Fruit fly (Drosophila melanogaster) whole organism, embryonic: Measurements from ENCODE around the gene Sqor.

Experiments used
- Adf1 ChIP-seq: fragments of 200-800 bp; sonication (Bioruptor generic); IDR thresholded peaks from 2 replicates; pipeline ENCODE4 v1.3.6; 2022; ENCODE audit warnings: missing biosample characterization, missing genetic modification characterization
- Aef1 ChIP-seq: fragments of 200-800 bp; sonication (Bioruptor generic); IDR thresholded peaks from 3 replicates; pipeline ENCODE4 v1.3.6; 2022; ENCODE audit warnings: missing biosample characterization, missing genetic modification characterization
- CG10147 ChIP-seq: fragments of 200-800 bp; sonication (Bioruptor generic); optimal IDR thresholded peaks from 2 replicates; lab custom pipeline; 2019; ENCODE audit warnings: missing biosample characterization, mild to moderate bottlenecking, missing genetic modification characterization, moderate library complexity
- CG10267 ChIP-seq: fragments of 200-800 bp; sonication (Bioruptor generic); optimal IDR thresholded peaks from 2 replicates; lab custom pipeline; 2018; ENCODE audit warnings: missing biosample characterization, mild to moderate bottlenecking, missing genetic modification characterization, moderate library complexity
- CG10979 ChIP-seq: fragments of 200-800 bp; sonication (Bioruptor generic); optimal IDR thresholded peaks from 2 replicates; lab custom pipeline; 2018; ENCODE audit warnings: missing biosample characterization, mild to moderate bottlenecking, missing genetic modification characterization, moderate library complexity
- CG13624 ChIP-seq: fragments of 200-800 bp; sonication (Bioruptor generic); optimal IDR thresholded peaks from 2 replicates; lab custom pipeline; 2016; ENCODE audit warnings: missing biosample characterization, missing genetic modification characterization
- CG15601 ChIP-seq: fragments of 200-800 bp; sonication (Bioruptor generic); optimal IDR thresholded peaks from 3 replicates; lab custom pipeline; 2019; ENCODE audit warnings: missing biosample characterization, mild to moderate bottlenecking, missing genetic modification characterization, moderate library complexity
- CG15696 ChIP-seq: fragments of 200-800 bp; sonication (Bioruptor generic); optimal IDR thresholded peaks from 2 replicates; lab custom pipeline; 2019; ENCODE audit warnings: missing biosample characterization, mild to moderate bottlenecking, missing genetic modification characterization, moderate library complexity
- CG1603 ChIP-seq: fragments of 200-800 bp; sonication (Bioruptor generic); optimal IDR thresholded peaks from 2 replicates; lab custom pipeline; 2019; ENCODE audit warnings: missing biosample characterization, mild to moderate bottlenecking, missing genetic modification characterization, moderate library complexity
- CG16863 ChIP-seq: fragments of 200-800 bp; sonication (Bioruptor generic); optimal IDR thresholded peaks from 3 replicates; lab custom pipeline; 2016; ENCODE audit warnings: missing biosample characterization, missing genetic modification characterization
- CG17802 ChIP-seq: fragments of 200-800 bp; sonication (Bioruptor generic); optimal IDR thresholded peaks from 2 replicates; lab custom pipeline; 2018; ENCODE audit warnings: missing biosample characterization, mild to moderate bottlenecking, missing genetic modification characterization, moderate library complexity
- CG18011 ChIP-seq: fragments of 200-800 bp; sonication (Bioruptor generic); optimal IDR thresholded peaks from 2 replicates; lab custom pipeline; 2017; ENCODE audit warnings: missing biosample characterization, missing genetic modification characterization, mild to moderate bottlenecking, moderate library complexity, missing genotype
- CG1832 ChIP-seq: fragments of 200-800 bp; sonication (Bioruptor generic); optimal IDR thresholded peaks from 2 replicates; lab custom pipeline; 2017; ENCODE audit warnings: missing biosample characterization, mild to moderate bottlenecking, missing genetic modification characterization, inconsistent platforms
- CG3065 ChIP-seq: fragments of 200-800 bp; sonication (Bioruptor generic); optimal IDR thresholded peaks from 2 replicates; lab custom pipeline; 2016; ENCODE audit warnings: missing biosample characterization, missing genetic modification characterization
- CG31388 ChIP-seq: fragments of 200-800 bp; sonication (Bioruptor generic); optimal IDR thresholded peaks from 2 replicates; lab custom pipeline; 2016; ENCODE audit warnings: missing biosample characterization, missing genetic modification characterization
- CG3847 ChIP-seq: fragments of 200-800 bp; sonication (Bioruptor generic); IDR thresholded peaks from 2 replicates; pipeline ENCODE4 v1.3.6; 2022; ENCODE audit warnings: missing biosample characterization, missing genetic modification characterization
- CG4404 ChIP-seq: fragments of 200-800 bp; sonication (Bioruptor generic); IDR thresholded peaks from 2 replicates; pipeline ENCODE4 v1.3.6; 2022; ENCODE audit warnings: missing biosample characterization, missing genetic modification characterization
- CG7786 ChIP-seq: fragments of 200-800 bp; sonication (Bioruptor generic); optimal IDR thresholded peaks from 2 replicates; lab custom pipeline; 2016; ENCODE audit warnings: missing biosample characterization, missing genetic modification characterization
- CG8388 ChIP-seq: fragments of 200-800 bp; sonication (Bioruptor generic); optimal IDR thresholded peaks from 2 replicates; lab custom pipeline; 2019; ENCODE audit warnings: missing biosample characterization, mild to moderate bottlenecking, missing genetic modification characterization, moderate library complexity
- CG9727 ChIP-seq: fragments of 200-800 bp; sonication (Bioruptor generic); optimal IDR thresholded peaks from 3 replicates; lab custom pipeline; 2017; ENCODE audit warnings: missing biosample characterization, mild to moderate bottlenecking, missing genetic modification characterization
- CG9797 ChIP-seq: fragments of 200-800 bp; sonication (Bioruptor generic); optimal IDR thresholded peaks from 3 replicates; lab custom pipeline; 2018; ENCODE audit warnings: missing biosample characterization, mild to moderate bottlenecking, missing genetic modification characterization
- CkIIα-i1 ChIP-seq: fragments of 200-800 bp; sonication (Bioruptor generic); IDR thresholded peaks from 2 replicates; pipeline ENCODE4 v1.3.6; 2022; ENCODE audit warnings: missing biosample characterization, missing genetic modification characterization
- Dfd ChIP-seq, 2 experiments: fragments of >200 bp; optimal IDR thresholded peaks; 2 replicates each; lab custom pipeline; 2017; ENCODE audit warnings: missing biosample characterization in 2 of 2, missing genetic modification characterization in 2 of 2
- Dip2 ChIP-seq: fragments of 200-800 bp; sonication (Bioruptor generic); IDR thresholded peaks from 2 replicates; pipeline ENCODE4 v1.3.6; 2022; ENCODE audit warnings: missing biosample characterization, missing genetic modification characterization
- GATAe ChIP-seq: fragments of 200-800 bp; sonication (Bioruptor generic); conservative IDR thresholded peaks from 2 replicates; pipeline ENCODE4 v1.3.6; 2022; ENCODE audit warnings: missing biosample characterization, missing genetic modification characterization
- Gsc ChIP-seq: fragments of 200-800 bp; sonication (Bioruptor generic); IDR thresholded peaks from 2 replicates; pipeline ENCODE4 v1.3.6; 2022; ENCODE audit warnings: missing biosample characterization, missing genetic modification characterization
- Hey ChIP-seq: fragments of 200-800 bp; sonication (Bioruptor generic); optimal IDR thresholded peaks from 3 replicates; lab custom pipeline; 2018; ENCODE audit warnings: missing biosample characterization, mild to moderate bottlenecking, missing genetic modification characterization
- Lhr ChIP-seq: fragments of 200-800 bp; sonication (Bioruptor generic); optimal IDR thresholded peaks from 3 replicates; lab custom pipeline; 2017; ENCODE audit warnings: mild to moderate bottlenecking, missing biosample characterization, missing genetic modification reagents, missing genetic modification characterization
- Lpt ChIP-seq: fragments of >200 bp; optimal IDR thresholded peaks from 2 replicates; lab custom pipeline; 2018; ENCODE audit warnings: missing biosample characterization, missing genetic modification characterization
- NK7.1 ChIP-seq: fragments of 200-800 bp; sonication (Bioruptor generic); optimal IDR thresholded peaks from 3 replicates; lab custom pipeline; 2016; ENCODE audit warnings: missing biosample characterization, missing genetic modification characterization
- Nf-YA ChIP-seq: fragments of 200-800 bp; sonication (Bioruptor generic); IDR thresholded peaks from 2 replicates; pipeline ENCODE4 v1.3.6; 2022; ENCODE audit warnings: missing biosample characterization, missing genetic modification characterization
- Oli ChIP-seq: fragments of 200-800 bp; sonication (Bioruptor generic); optimal IDR thresholded peaks from 2 replicates; lab custom pipeline; 2018; ENCODE audit warnings: missing biosample characterization, mild to moderate bottlenecking, missing genetic modification characterization, moderate library complexity
- Stat92E ChIP-seq, 3 experiments: fragments of >200 bp in 2 of 3; fragments of 200-800 bp in 1 of 3; sonication (Bioruptor generic) in 1 of 3; optimal IDR thresholded peaks; 2 replicates each; lab custom pipeline; 2017 to 2019; ENCODE audit warnings: missing biosample characterization in 3 of 3, missing genetic modification characterization in 3 of 3, mild to moderate bottlenecking in 1 of 3, moderate library complexity in 1 of 3
- Taf1 ChIP-seq: fragments of 200-800 bp; sonication (Bioruptor generic); IDR thresholded peaks from 2 replicates; pipeline ENCODE4 v1.3.6; 2022; ENCODE audit warnings: missing biosample characterization, missing genetic modification characterization
- Vsx1 ChIP-seq: fragments of 200-800 bp; sonication (Bioruptor generic); optimal IDR thresholded peaks from 2 replicates; lab custom pipeline; 2017; ENCODE audit warnings: missing biosample characterization, mild to moderate bottlenecking, missing genetic modification characterization, missing genetic modification reagents
- Xrp1 ChIP-seq: fragments of 200-800 bp; sonication (Bioruptor generic); IDR thresholded peaks from 2 replicates; pipeline ENCODE4 v1.3.6; 2022; ENCODE audit warnings: missing biosample characterization, missing genetic modification characterization
- bbx ChIP-seq: fragments of 200-800 bp; sonication (Bioruptor generic); IDR thresholded peaks from 2 replicates; pipeline ENCODE4 v1.3.6; 2022; ENCODE audit warnings: missing biosample characterization, missing genetic modification characterization; ENCODE audit not compliant: partially characterized antibody
- cato ChIP-seq: fragments of 200-800 bp; sonication (Bioruptor generic); optimal IDR thresholded peaks from 2 replicates; lab custom pipeline; 2016; ENCODE audit warnings: missing biosample characterization, missing genetic modification characterization, borderline replicate concordance
- dimm ChIP-seq: fragments of 200-800 bp; sonication (Bioruptor generic); IDR thresholded peaks from 2 replicates; pipeline ENCODE4 v1.3.6; 2022; ENCODE audit warnings: missing biosample characterization, missing genetic modification characterization
- fd3F ChIP-seq: fragments of 200-800 bp; sonication (Bioruptor generic); optimal IDR thresholded peaks from 2 replicates; lab custom pipeline; 2018; ENCODE audit warnings: missing biosample characterization, mild to moderate bottlenecking, missing genetic modification characterization, moderate library complexity
- ftz-f1 ChIP-seq: fragments of 200-800 bp; sonication (Bioruptor generic); optimal IDR thresholded peaks from 2 replicates; lab custom pipeline; 2016; ENCODE audit warnings: missing biosample characterization, missing genetic modification characterization
- gcm ChIP-seq: fragments of 200-800 bp; sonication (Bioruptor generic); optimal IDR thresholded peaks from 2 replicates; lab custom pipeline; 2019; ENCODE audit warnings: missing biosample characterization, mild to moderate bottlenecking, missing genetic modification characterization, moderate library complexity
- mld ChIP-seq: fragments of 200-800 bp; sonication (Bioruptor generic); IDR thresholded peaks from 3 replicates; pipeline ENCODE4 v1.3.6; 2022; ENCODE audit warnings: missing biosample characterization, missing genetic modification characterization; ENCODE audit not compliant: partially characterized antibody
- nerfin-2 ChIP-seq: fragments of 200-800 bp; sonication (Bioruptor generic); IDR thresholded peaks from 2 replicates; pipeline ENCODE4 v1.3.6; 2022; ENCODE audit warnings: missing biosample characterization, missing genetic modification characterization; ENCODE audit not compliant: partially characterized antibody
- otp ChIP-seq: fragments of 200-800 bp; sonication (Bioruptor generic); IDR thresholded peaks from 3 replicates; pipeline ENCODE4, ENCODE4 v1.3.6; 2022; ENCODE audit warnings: missing biosample characterization, missing genetic modification characterization
- ro ChIP-seq: fragments of 200-800 bp; sonication (Bioruptor generic); IDR thresholded peaks from 2 replicates; pipeline ENCODE4 v1.3.6; 2022; ENCODE audit warnings: missing biosample characterization, missing genetic modification characterization
- seq ChIP-seq: fragments of 200-800 bp; sonication (Bioruptor generic); IDR thresholded peaks from 2 replicates; pipeline ENCODE4 v1.3.6; 2022; ENCODE audit warnings: missing biosample characterization, missing genetic modification characterization
- slbo ChIP-seq: fragments of 200-800 bp; sonication (Bioruptor generic); IDR thresholded peaks from 2 replicates; pipeline ENCODE4 v1.3.6; 2022; ENCODE audit warnings: missing biosample characterization, missing genetic modification characterization
- tio ChIP-seq: fragments of 200-800 bp; sonication (Bioruptor generic); optimal IDR thresholded peaks from 2 replicates; lab custom pipeline; 2017; ENCODE audit warnings: missing biosample characterization, missing genetic modification characterization, inconsistent platforms
- wek ChIP-seq: fragments of 200-800 bp; sonication (Bioruptor generic); optimal IDR thresholded peaks from 3 replicates; lab custom pipeline; 2018; ENCODE audit warnings: missing biosample characterization, mild to moderate bottlenecking, missing genetic modification characterization, moderate library complexity

The Sqor gene

dm6 chr3L:4272167-4272773, 32.3 kb downstream of the Sqor start (continued):
- TF ChIP-seq Gsc (GFP tag; lab: Robert Waterston, UW) (no peak), Stat92E (GFP tag; optimal IDR thresholded peaks at IDR 0.05; lab: Kevin White, UChicago) (peak in 1 of 3 experiments; percentile 27), CG15696 (tag; lab: Kevin White, UChicago) (peak; percentile 82), CG7786 (no peak), Nf-YA (GFP tag; lab: Robert Waterston, UW) (no peak), Vsx1 (GFP tag; lab: Kevin White, UChicago) (no peak), Dip2 (GFP tag; lab: Robert Waterston, UW) (no peak), CG9797 (GFP tag; lab: Kevin White, UChicago) (no peak), CG31388 (GFP tag; lab: Kevin White, UChicago) (no peak), Hey (tag; lab: Kevin White, UChicago) (no peak), CG1603 (tag; lab: Kevin White, UChicago) (no peak), Oli (tag; lab: Kevin White, UChicago) (no peak), wek (GFP tag; lab: Kevin White, UChicago) (no peak), CG15601 (tag; lab: Kevin White, UChicago) (peak; percentile 86), NK7.1 (GFP tag; lab: Kevin White, UChicago) (no peak), CG16863 (GFP tag; lab: Kevin White, UChicago) (peak; percentile 2), dimm (no peak), Aef1 (GFP tag; lab: Robert Waterston, UW) (no peak), ftz-f1 (GFP tag; lab: Kevin White, UChicago) (no peak), slbo (GFP tag; lab: Robert Waterston, UW) (no peak), mld (GFP tag; lab: Robert Waterston, UW) (no peak), fd3F (GFP tag; lab: Kevin White, UChicago) (no peak), gcm (GFP tag; lab: Kevin White, UChicago) (no peak), CG9727 (GFP tag; lab: Kevin White, UChicago) (peak; percentile 59), Taf1 (GFP tag; lab: Robert Waterston, UW) (no peak), CG8388 (no peak), bbx (GFP tag; lab: Robert Waterston, UW) (no peak), CG17802 (tag; lab: Kevin White, UChicago) (no peak), tio (GFP tag; lab: Kevin White, UChicago) (no peak), Lpt (GFP tag; lab: Kevin White, UChicago) (no peak), Adf1 (GFP tag; lab: Robert Waterston, UW) (no peak), CG10147 (no peak), otp (GFP tag; lab: Robert Waterston, UW) (peak; percentile 59; the same call in 1 of the 3 replicates), seq (GFP tag; lab: Robert Waterston, UW) (no peak), GATAe (GFP tag; lab: Robert Waterston, UW) (no peak), ro (GFP tag; lab: Robert Waterston, UW) (no peak), CG3065 (GFP tag; lab: Kevin White, UChicago) (no peak), Dfd (GFP tag; optimal IDR thresholded peaks at IDR 0.05; lab: Kevin White, UChicago) (no peak), CG10979 (tag; lab: Kevin White, UChicago) (peak; percentile 38), CG18011 (GFP tag; lab: Kevin White, UChicago) (no peak), CG1832 (GFP tag; lab: Kevin White, UChicago) (no peak), Lhr (GFP tag; lab: Kevin White, UChicago) (peak; percentile 30), CG10267 (peak; percentile 20), nerfin-2 (GFP tag; lab: Robert Waterston, UW) (no peak), CG3847 (no peak), CkIIα-i1 (GFP tag; lab: Robert Waterston, UW) (no peak), cato (GFP tag; lab: Kevin White, UChicago) (no peak), Xrp1 (GFP tag; lab: Robert Waterston, UW) (peak; percentile 66), CG4404 (no peak), CG13624 (GFP tag; lab: Kevin White, UChicago) (no peak)
